Worm (Caenorhabditis elegans) whole organism, young adult: ENCODE results near the gene dnj-11.

ENCODE experiments used
- B0035.1 ChIP-seq: sonication (generic microtip); optimal IDR thresholded peaks from 2 replicates; lab custom pipeline; 2016; ENCODE audit warnings: missing genetic modification characterization, mild to moderate bottlenecking, missing compliant biosample characterization, missing genotype, missing genetic modification reagents
- C06A6.2 ChIP-seq: fragments of 200-800 bp; sonication (Bioruptor generic); conservative IDR thresholded peaks from 2 replicates; pipeline ENCODE4 v1.3.6; 2022; ENCODE audit warnings: missing genetic modification characterization, missing compliant biosample characterization
- Y67H2A.10 ChIP-seq: fragments of 200-800 bp; sonication (Bioruptor generic); conservative IDR thresholded peaks from 2 replicates; pipeline ENCODE4 v1.3.6; 2022; ENCODE audit warnings: missing genetic modification reagents, missing genetic modification characterization, missing compliant biosample characterization
- ama-1 ChIP-seq, 3 experiments: fragments of 150-350 bp in 1 of 3; sonication (generic microtip) in 2 of 3; optimal IDR thresholded peaks; 2 replicates each; lab custom pipeline; 2014 to 2018; ENCODE audit warnings: missing biosample characterization in 2 of 3, missing genetic modification characterization in 2 of 3, missing genetic modification reagents in 2 of 3
- egrh-3 ChIP-seq: fragments of 200-800 bp; sonication (Bioruptor generic); IDR thresholded peaks from 2 replicates; pipeline ENCODE4 v1.3.6; 2022; ENCODE audit warnings: missing genetic modification reagents, missing genetic modification characterization, missing compliant biosample characterization
- lsl-1 ChIP-seq: fragments of 200-800 bp; sonication (Bioruptor generic); optimal IDR thresholded peaks from 2 replicates; lab custom pipeline; 2018; ENCODE audit warnings: mild to moderate bottlenecking, missing genetic modification characterization, moderate library complexity, missing compliant biosample characterization
- pbrm-1 ChIP-seq: fragments of 200-800 bp; sonication (Bioruptor generic); IDR thresholded peaks from 2 replicates; pipeline ENCODE4 v1.3.6; 2022; ENCODE audit warnings: missing genetic modification reagents, missing genetic modification characterization, missing compliant biosample characterization
- rpc-1 ChIP-seq, 2 experiments: fragments of 150-350 bp in 1 of 2; sonication (generic microtip) in 1 of 2; optimal IDR thresholded peaks; 2 replicates each; lab custom pipeline; 2014 to 2018; ENCODE audit warnings: missing biosample characterization in 1 of 2, missing genetic modification characterization in 1 of 2, missing genetic modification reagents in 1 of 2, missing genotype in 1 of 2
- snpc-1.3 ChIP-seq: sonication (generic microtip); optimal IDR thresholded peaks from 2 replicates; lab custom pipeline; 2017; ENCODE audit warnings: missing genetic modification characterization, mild to moderate bottlenecking, missing compliant biosample characterization, antibody characterized with exemption, moderate library complexity, missing genotype, missing genetic modification reagents; ENCODE audit not compliant: insufficient read depth
- snpc-4 ChIP-seq, 5 experiments: fragments of 150-350 bp in 1 of 5; sonication (generic microtip) in 4 of 5; optimal IDR thresholded peaks; 2 replicates each; lab custom pipeline; 2014 to 2018; ENCODE audit warnings: missing genetic modification characterization in 5 of 5, missing biosample characterization in 3 of 5, antibody characterized with exemption in 2 of 5, mild to moderate bottlenecking in 2 of 5, missing compliant biosample characterization in 2 of 5, missing genotype in 2 of 5, moderate library complexity in 2 of 5, missing genetic modification reagents in 1 of 5
- tbp1 ChIP-seq: fragments of 200-800 bp; sonication (Bioruptor generic); optimal IDR thresholded peaks from 2 replicates; lab custom pipeline; 2018; ENCODE audit warnings: mild to moderate bottlenecking, missing genetic modification characterization, missing compliant biosample characterization
- ztf-28 ChIP-seq: fragments of 200-800 bp; sonication (Bioruptor generic); IDR thresholded peaks from 2 replicates; pipeline ENCODE4 v1.3.6; 2022; ENCODE audit warnings: missing genetic modification reagents, missing genetic modification characterization, missing compliant biosample characterization

ce11 chrIV:6562039-6562438, 23.6 kb upstream of the dnj-11 start:
- TF ChIP-seq Y67H2A.10 (GFP tag; lab: Robert Waterston, UW) (no peak), ztf-28 (no peak), C06A6.2 (no peak), pbrm-1 (no peak), snpc-1.3 (tag; lab: Kevin White, UChicago) (no peak), B0035.1 (tag; lab: Kevin White, UChicago) (no peak), lsl-1 (no peak), tbp1 (GFP tag; lab: Kevin White, UChicago) (peak; percentile 73), egrh-3 (GFP tag; lab: Robert Waterston, UW) (no peak), ama-1 (optimal IDR thresholded peaks at IDR 0.05; lab: Kevin White, UChicago) (no peak), ama-1 (GFP tag; optimal IDR thresholded peaks at IDR 0.05; lab: Kevin White, UChicago) (no peak), rpc-1 (optimal IDR thresholded peaks at IDR 0.05; lab: Kevin White, UChicago) (peak; percentile 33), rpc-1 (tag; optimal IDR thresholded peaks at IDR 0.05; lab: Kevin White, UChicago) (peak; percentile 76), snpc-4 (GFP tag; optimal IDR thresholded peaks at IDR 0.05; lab: Kevin White, UChicago) (no peak), snpc-4 (tag; optimal IDR thresholded peaks at IDR 0.05; lab: Kevin White, UChicago) (peak in 1 of 4 experiments; percentile 71)
